Worm (Caenorhabditis elegans): ENCODE results near the gene pod-2.
A peak's percentile ranks its signal among the peaks of the same experiment; 100 is the strongest.

The pod-2 gene

DNA sequence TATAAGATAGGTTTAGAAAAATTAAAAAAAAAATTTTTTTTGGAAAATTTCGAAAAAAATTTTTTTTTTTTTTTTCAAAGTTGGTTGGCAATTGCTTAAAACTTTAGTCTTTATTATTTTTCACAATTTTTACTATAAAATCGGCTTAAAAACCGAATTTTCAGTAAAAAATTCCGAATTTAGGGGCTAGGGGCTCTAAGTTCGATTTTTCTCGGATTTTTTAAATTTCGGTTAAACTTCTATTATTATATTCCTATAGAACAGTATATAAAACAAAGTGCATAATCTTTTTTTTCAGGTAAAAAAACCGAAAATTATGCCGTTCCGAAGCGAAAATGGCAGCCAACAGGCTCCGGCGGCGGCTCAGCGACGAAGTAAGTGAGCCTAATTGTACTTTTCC, at the start of gene pod-2:
TSS of gene pod-2 (plus strand) at position 301 of the 400 bp plus-strand sequence.
- TF ChIP-seq akir-1 (GFP tag; optimal IDR thresholded peaks at IDR 0.05) (no peak), B0019.2 (GFP tag; conservative IDR thresholded peaks at IDR 0.05) (no peak), lin-35 (GFP tag; optimal IDR thresholded peaks at IDR 0.05) (no peak), aptf-2 (GFP tag; conservative IDR thresholded peaks at IDR 0.05) (no peak), B0336.3 (GFP tag; IDR thresholded peaks at IDR 0.05) (no peak), C17E4.6 (GFP tag; IDR thresholded peaks at IDR 0.05) (no peak), hlh-26 (GFP tag; conservative IDR thresholded peaks at IDR 0.05) (no peak), Y67H2A.10 (GFP tag; conservative IDR thresholded peaks at IDR 0.05) (no peak), F57A8.1 (GFP tag; optimal IDR thresholded peaks at IDR 0.05) (no peak), lin-54 (GFP tag; optimal IDR thresholded peaks at IDR 0.05) (no peak), sea-2 (GFP tag; IDR thresholded peaks at IDR 0.05) (no peak), nhr-90 (tag; optimal IDR thresholded peaks at IDR 0.05) (no peak)

DNA sequence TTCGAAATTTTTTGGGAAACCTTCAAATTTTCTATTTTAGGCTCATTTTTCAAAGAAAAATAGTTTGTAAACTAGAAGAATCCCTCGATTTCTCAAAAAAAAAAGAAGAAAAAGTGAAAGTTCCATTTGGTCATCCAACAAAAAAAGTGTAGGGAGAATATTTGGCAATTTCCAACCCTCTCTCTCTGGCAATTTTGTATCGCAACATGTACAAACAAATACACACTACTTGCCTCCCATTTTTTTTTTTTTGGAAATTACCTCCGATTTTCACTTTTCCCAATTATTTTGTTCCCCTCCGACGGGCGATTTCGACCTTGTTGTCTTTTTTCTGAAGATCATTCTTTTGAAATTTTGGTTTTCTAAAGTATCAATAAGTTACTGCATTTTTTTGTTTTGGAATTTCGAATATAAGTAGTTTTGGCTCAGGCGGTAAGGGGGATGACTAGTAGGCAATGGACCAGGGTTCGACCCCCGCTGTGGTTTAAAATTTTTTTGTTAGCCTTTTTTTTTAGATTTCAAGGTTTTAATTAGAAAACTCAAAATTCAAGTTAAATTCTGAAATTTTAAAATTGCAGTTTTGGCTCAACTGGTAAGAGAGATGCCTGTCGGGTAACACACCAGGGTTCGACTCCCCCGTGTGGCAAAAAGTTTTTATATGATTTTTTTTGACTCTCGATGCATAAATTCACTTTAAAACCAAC, 47.9 kb upstream of the pod-2 start:
- TF ChIP-seq ceh-58 (GFP tag; IDR thresholded peaks at IDR 0.05) (no peak), nhr-120 (GFP tag; IDR thresholded peaks at IDR 0.05) (no peak), Y95B8A.8 (GFP tag; IDR thresholded peaks at IDR 0.05) (no peak), snpc-3.4 (tag; optimal IDR thresholded peaks at IDR 0.05) (no peak), lir-1 (GFP tag; conservative IDR thresholded peaks at IDR 0.05) (no peak), rpc-1 (optimal IDR thresholded peaks at IDR 0.05) (peak; percentile 25), rpc-1 (tag; optimal IDR thresholded peaks at IDR 0.05) (peak; percentile 64), K12H6.12 (tag; optimal IDR thresholded peaks at IDR 0.05) (no peak), B0261.1 (tag; optimal IDR thresholded peaks at IDR 0.05) (peak; percentile 21), dpl-1 (GFP tag; optimal IDR thresholded peaks at IDR 0.05) (no peak), gei-17 (GFP tag; optimal IDR thresholded peaks at IDR 0.05) (no peak), snpc-4 (GFP tag; optimal IDR thresholded peaks at IDR 0.05) (no peak), snpc-4 (tag; optimal IDR thresholded peaks at IDR 0.05) (no peak), nfyb-1 (GFP tag; IDR thresholded peaks at IDR 0.05) (no peak), lsl-1 (GFP tag; optimal IDR thresholded peaks at IDR 0.05) (no peak), B0035.1 (tag; optimal IDR thresholded peaks at IDR 0.05) (no peak), madf-6 (GFP tag; IDR thresholded peaks at IDR 0.05) (no peak), ztf-25 (GFP tag; IDR thresholded peaks at IDR 0.05) (no peak), F55B11.4 (tag; optimal IDR thresholded peaks at IDR 0.05; ENCODE audit: borderline replicate concordance, insufficient read depth) (no peak), attf-5 (GFP tag; optimal IDR thresholded peaks at IDR 0.05) (no peak), tbp1 (GFP tag; optimal IDR thresholded peaks at IDR 0.05) (peak; percentile 70), attf-3 (GFP tag; conservative IDR thresholded peaks at IDR 0.05) (no peak)

DNA sequence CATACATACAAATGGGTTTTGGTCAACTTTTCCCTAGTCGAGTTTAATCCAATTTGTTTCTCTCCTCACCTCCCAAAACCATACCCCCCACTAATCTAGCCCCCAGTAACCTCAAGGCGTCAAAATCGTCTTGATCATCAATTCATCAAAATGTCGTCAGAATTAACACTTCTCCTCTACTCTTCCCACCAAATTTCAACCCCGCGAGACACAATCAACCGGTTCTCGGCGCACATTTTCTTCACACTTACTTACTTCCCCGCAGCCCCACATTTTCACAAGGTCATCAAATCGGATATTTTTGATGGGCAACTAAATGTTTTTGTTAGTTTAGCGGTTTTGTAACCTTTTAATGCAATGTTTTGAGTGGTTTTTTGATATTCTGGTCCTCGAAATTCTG, 45.8 kb upstream of the pod-2 start:
- TF ChIP-seq snpc-1.3 (tag; optimal IDR thresholded peaks at IDR 0.05; ENCODE audit: insufficient read depth) = no peak
- TF ChIP-seq T26A5.8 (tag; optimal IDR thresholded peaks at IDR 0.05) = no peak
- TF ChIP-seq lag-1 (GFP tag; IDR thresholded peaks at IDR 0.05) = no peak
- TF ChIP-seq sea-2 (GFP tag; IDR thresholded peaks at IDR 0.05) = no peak
- no peak for TF ChIP-seq ets-4 (GFP tag; optimal IDR thresholded peaks at IDR 0.05)
- no peak for TF ChIP-seq K12H6.12 (tag; optimal IDR thresholded peaks at IDR 0.05)
- no peak for TF ChIP-seq ceh-100 (GFP tag; IDR thresholded peaks at IDR 0.05)
- no peak for TF ChIP-seq cebp-2 (GFP tag; IDR thresholded peaks at IDR 0.05)
- TF ChIP-seq mel-28 (tag; optimal IDR thresholded peaks at IDR 0.05; ENCODE audit: borderline replicate concordance) = no peak
- no peak for TF ChIP-seq nhr-90 (tag; optimal IDR thresholded peaks at IDR 0.05)
- TF ChIP-seq ceh-40 (GFP tag; IDR thresholded peaks at IDR 0.05) = no peak
- no peak for TF ChIP-seq attf-5 (GFP tag; optimal IDR thresholded peaks at IDR 0.05)
- no peak for TF ChIP-seq Y67H2A.10 (GFP tag; conservative IDR thresholded peaks at IDR 0.05)
- TF ChIP-seq bed-1 (GFP tag; IDR thresholded peaks at IDR 0.05) = no peak
- TF ChIP-seq dpl-1 (GFP tag; optimal IDR thresholded peaks at IDR 0.05) = no peak
- TF ChIP-seq fkh-3 (tag; optimal IDR thresholded peaks at IDR 0.05) = no peak
- no peak for TF ChIP-seq lin-26 (GFP tag; IDR thresholded peaks at IDR 0.05)
- no peak for TF ChIP-seq mxl-1 (tag; optimal IDR thresholded peaks at IDR 0.05)
- no peak for TF ChIP-seq tlf-1 (GFP tag; optimal IDR thresholded peaks at IDR 0.05)

Data from whole organism, young adult.